Worm (Caenorhabditis elegans) whole organism, L3 larva: ENCODE data around the gene F16H6.9.

Experiments
- ZK546.5 ChIP-seq: sonication (generic microtip); optimal IDR thresholded peaks from 2 replicates; lab custom pipeline; 2017; ENCODE audit warnings: missing biosample characterization, missing genetic modification characterization
- aly-2 ChIP-seq: fragments of 150-350 bp; optimal IDR thresholded peaks from 2 replicates; lab custom pipeline; 2014; ENCODE audit warnings: missing biosample characterization, missing genetic modification characterization
- ama-1 ChIP-seq: fragments of 150-350 bp; optimal IDR thresholded peaks from 2 replicates; lab custom pipeline; 2018
- ceh-16 ChIP-seq: sonication (generic microtip); optimal IDR thresholded peaks from 2 replicates; lab custom pipeline; 2017; ENCODE audit warnings: missing biosample characterization, missing genetic modification characterization
- ceh-9 ChIP-seq: sonication (generic microtip); optimal IDR thresholded peaks from 2 replicates; lab custom pipeline; 2018; ENCODE audit warnings: missing biosample characterization, missing genetic modification characterization
- daf-12 ChIP-seq: fragments of 150-350 bp; optimal IDR thresholded peaks from 2 replicates; lab custom pipeline; 2014; ENCODE audit warnings: missing biosample characterization, missing genetic modification reagents, missing genetic modification characterization
- egl-5 ChIP-seq: fragments of 150-350 bp; optimal IDR thresholded peaks from 2 replicates; lab custom pipeline; 2017; ENCODE audit warnings: missing biosample characterization, missing genetic modification reagents, missing genetic modification characterization, inconsistent platforms
- elt-1 ChIP-seq: fragments of 150-350 bp; optimal IDR thresholded peaks from 2 replicates; lab custom pipeline; 2014; ENCODE audit warnings: missing biosample characterization, missing genetic modification characterization
- elt-2 ChIP-seq: sonication (generic microtip); optimal IDR thresholded peaks from 2 replicates; lab custom pipeline; 2016; ENCODE audit warnings: missing genetic modification reagents, mild to moderate bottlenecking, missing genetic modification characterization, missing compliant biosample characterization
- elt-3 ChIP-seq, 3 experiments: fragments of 150-350 bp in 1 of 3; sonication (generic microtip) in 2 of 3; optimal IDR thresholded peaks; 2 replicates in 2 of 3; 4 replicates in 1 of 3; lab custom pipeline; 2014 to 2017; ENCODE audit warnings: missing biosample characterization in 3 of 3, missing genetic modification characterization in 3 of 3
- eor-1 ChIP-seq, 2 experiments: fragments of 150-350 bp; optimal IDR thresholded peaks; 2 replicates each; lab custom pipeline; 2014 to 2018; ENCODE audit warnings: missing biosample characterization in 2 of 2, missing genetic modification characterization in 2 of 2
- fkh-10 ChIP-seq: sonication (generic microtip); optimal IDR thresholded peaks from 2 replicates; lab custom pipeline; 2017; ENCODE audit warnings: missing biosample characterization, missing genetic modification reagents, missing genetic modification characterization
- fkh-2 ChIP-seq: fragments of 150-350 bp; optimal IDR thresholded peaks from 2 replicates; lab custom pipeline; 2014; ENCODE audit warnings: missing biosample characterization, missing genetic modification reagents, missing genetic modification characterization
- jun-1 ChIP-seq: fragments of 150-350 bp; optimal IDR thresholded peaks from 2 replicates; lab custom pipeline; 2014; ENCODE audit warnings: missing biosample characterization, missing genetic modification reagents, missing genetic modification characterization
- lin-15B ChIP-seq: fragments of 150-350 bp; optimal IDR thresholded peaks from 2 replicates; lab custom pipeline; 2014; ENCODE audit warnings: missing biosample characterization, missing genetic modification characterization
- lsy-12 ChIP-seq: sonication (generic microtip); optimal IDR thresholded peaks from 2 replicates; lab custom pipeline; 2016; ENCODE audit warnings: mild to moderate bottlenecking, missing genetic modification characterization, missing compliant biosample characterization
- mdl-1 ChIP-seq: fragments of 150-350 bp; optimal IDR thresholded peaks from 2 replicates; lab custom pipeline; 2014; ENCODE audit warnings: missing biosample characterization, missing genetic modification characterization
- nhr-11 ChIP-seq: fragments of 150-350 bp; optimal IDR thresholded peaks from 2 replicates; lab custom pipeline; 2014; ENCODE audit warnings: missing biosample characterization, missing genetic modification characterization
- nhr-12 ChIP-seq: fragments of 150-350 bp; optimal IDR thresholded peaks from 2 replicates; lab custom pipeline; 2014; ENCODE audit warnings: missing biosample characterization, missing genetic modification characterization
- nhr-237 ChIP-seq: fragments of 150-350 bp; optimal IDR thresholded peaks from 2 replicates; lab custom pipeline; 2014; ENCODE audit warnings: missing biosample characterization, missing genetic modification characterization
- nhr-28 ChIP-seq: fragments of 150-350 bp; optimal IDR thresholded peaks from 2 replicates; lab custom pipeline; 2014; ENCODE audit warnings: missing biosample characterization, missing genetic modification characterization
- nhr-43 ChIP-seq: sonication (generic microtip); optimal IDR thresholded peaks from 2 replicates; lab custom pipeline; 2016; ENCODE audit warnings: mild to moderate bottlenecking, missing genetic modification characterization, missing compliant biosample characterization; ENCODE audit not compliant: poor library complexity, severe bottlenecking
- nhr-67 ChIP-seq: fragments of 150-350 bp; optimal IDR thresholded peaks from 2 replicates; lab custom pipeline; 2014; ENCODE audit warnings: missing biosample characterization, missing genetic modification characterization
- nhr-76 ChIP-seq: fragments of 150-350 bp; sonication (generic microtip); optimal IDR thresholded peaks from 5 replicates; lab custom pipeline; 2014; ENCODE audit warnings: missing biosample characterization, missing genetic modification characterization
- nhr-77 ChIP-seq: fragments of 150-350 bp; optimal IDR thresholded peaks from 2 replicates; lab custom pipeline; 2014; ENCODE audit warnings: missing biosample characterization, missing genetic modification characterization
- pqm-1 ChIP-seq: fragments of 150-350 bp; optimal IDR thresholded peaks from 2 replicates; lab custom pipeline; 2017; ENCODE audit warnings: missing biosample characterization, missing genetic modification characterization, inconsistent platforms
- sea-2 ChIP-seq: fragments of 150-350 bp; sonication (generic microtip); optimal IDR thresholded peaks from 4 replicates; lab custom pipeline; 2014; ENCODE audit warnings: missing biosample characterization, missing genetic modification reagents, missing genetic modification characterization
- skn-1 ChIP-seq: fragments of 150-350 bp; optimal IDR thresholded peaks from 2 replicates; lab custom pipeline; 2014; ENCODE audit warnings: missing biosample characterization, missing genetic modification characterization
- snpc-4 ChIP-seq: fragments of 150-350 bp; optimal IDR thresholded peaks from 2 replicates; lab custom pipeline; 2014; ENCODE audit warnings: missing biosample characterization, missing genetic modification characterization
- tbx-2 ChIP-seq: sonication (generic microtip); optimal IDR thresholded peaks from 2 replicates; lab custom pipeline; 2016; ENCODE audit warnings: mild to moderate bottlenecking, missing genetic modification characterization, missing compliant biosample characterization
- unc-39 ChIP-seq: sonication (generic microtip); optimal IDR thresholded peaks from 4 replicates; lab custom pipeline; 2017; ENCODE audit warnings: missing biosample characterization, missing genetic modification characterization
- zag-1 ChIP-seq: fragments of 150-350 bp; optimal IDR thresholded peaks from 2 replicates; lab custom pipeline; 2014; ENCODE audit warnings: missing biosample characterization, missing genetic modification characterization
- ztf-11 ChIP-seq: fragments of 150-350 bp; optimal IDR thresholded peaks from 2 replicates; lab custom pipeline; 2014; ENCODE audit warnings: missing biosample characterization, missing genetic modification characterization

F16H6.9 gene

ce11 chrV:18184910-18185309 is 32.0 kb upstream of the F16H6.9 start, which contains the start of gene C31G12.3:
C31G12.3 (plus strand) TSS chrV:18185210.
- TF ChIP-seq lin-15B (no peak), tbx-2 (tag; lab: Kevin White, UChicago) (no peak), nhr-77 (tag; lab: Kevin White, UChicago) (no peak), zag-1 (tag; lab: Kevin White, UChicago) (no peak), mdl-1 (tag; lab: Kevin White, UChicago) (no peak), egl-5 (tag; lab: Kevin White, UChicago) (no peak), fkh-10 (GFP tag; lab: Kevin White, UChicago) (no peak), aly-2 (tag; lab: Kevin White, UChicago) (no peak), daf-12 (no peak), ceh-9 (tag; lab: Kevin White, UChicago) (no peak)

- TF ChIP-seq unc-39 (tag; lab: Kevin White, UChicago): no peak
- TF ChIP-seq aly-2 (tag; lab: Kevin White, UChicago): no peak
- TF ChIP-seq ama-1 (lab: Kevin White, UChicago): no peak
- no peak for TF ChIP-seq lin-15B
- no peak for TF ChIP-seq eor-1 (tag; optimal IDR thresholded peaks at IDR 0.05; lab: Kevin White, UChicago)
- TF ChIP-seq sea-2: no peak
- TF ChIP-seq lsy-12 (tag; lab: Kevin White, UChicago): no peak
- TF ChIP-seq nhr-11 (tag; lab: Kevin White, UChicago): no peak
- TF ChIP-seq pqm-1 (tag; lab: Kevin White, UChicago): no peak
- TF ChIP-seq nhr-237 (tag; lab: Kevin White, UChicago): no peak
- no peak for TF ChIP-seq nhr-67 (tag; lab: Kevin White, UChicago)
- no peak for TF ChIP-seq elt-1 (tag; lab: Kevin White, UChicago)
- no peak for TF ChIP-seq egl-5 (tag; lab: Kevin White, UChicago)
- no peak for TF ChIP-seq elt-2 (tag; lab: Kevin White, UChicago)
- no peak for TF ChIP-seq nhr-43
- no peak for TF ChIP-seq daf-12
- no peak for TF ChIP-seq ZK546.5
- TF ChIP-seq fkh-2 (tag; lab: Kevin White, UChicago): no peak
- TF ChIP-seq nhr-76 (tag; lab: Kevin White, UChicago): no peak
- no peak for TF ChIP-seq ceh-9 (tag; lab: Kevin White, UChicago)
Observed at ce11 chrV:18188328-18188727, 28.6 kb upstream of the F16H6.9 start, which contains the start of gene clec-245. clec-245 (minus strand) TSS chrV:18188428.

ce11 chrV:18189181-18189580 is 27.7 kb upstream of the F16H6.9 start, which contains the start of gene clec-246:
clec-246 (plus strand) TSS chrV:18189481.
- TF ChIP-seq zag-1 (tag; lab: Kevin White, UChicago) (no peak), aly-2 (tag; lab: Kevin White, UChicago) (no peak)

- TF ChIP-seq nhr-237 (tag; lab: Kevin White, UChicago): no peak
- TF ChIP-seq ceh-16: no peak
- TF ChIP-seq sea-2: no peak
- TF ChIP-seq lin-15B: no peak
- no peak for TF ChIP-seq ztf-11
- peak; percentile 31 for TF ChIP-seq pqm-1 (tag; lab: Kevin White, UChicago)
- no peak for TF ChIP-seq elt-3 (tag; optimal IDR thresholded peaks at IDR 0.05; lab: Kevin White, UChicago)
- TF ChIP-seq nhr-12 (tag; lab: Kevin White, UChicago): no peak
- no peak for TF ChIP-seq nhr-77 (tag; lab: Kevin White, UChicago)
- TF ChIP-seq skn-1 (tag; lab: Kevin White, UChicago): no peak
- TF ChIP-seq nhr-28 (tag; lab: Kevin White, UChicago): no peak
- TF ChIP-seq elt-2 (tag; lab: Kevin White, UChicago): peak; percentile 79
- peak; percentile 1 for TF ChIP-seq jun-1 (tag; lab: Kevin White, UChicago)
- TF ChIP-seq aly-2 (tag; lab: Kevin White, UChicago): no peak
- TF ChIP-seq nhr-11 (tag; lab: Kevin White, UChicago): no peak
- TF ChIP-seq nhr-43: no peak
Observed at ce11 chrV:18191128-18191527, 25.8 kb upstream of the F16H6.9 start, which contains the start of gene clec-42. clec-42 (plus strand) TSS chrV:18191412.

- TF ChIP-seq nhr-28 (tag; lab: Kevin White, UChicago) (no peak), snpc-4 (tag; lab: Kevin White, UChicago) (no peak), ZK546.5 (no peak), unc-39 (tag; lab: Kevin White, UChicago) (no peak), eor-1 (tag; optimal IDR thresholded peaks at IDR 0.05; lab: Kevin White, UChicago) (no peak), ceh-16 (no peak), ceh-9 (tag; lab: Kevin White, UChicago) (no peak), nhr-12 (tag; lab: Kevin White, UChicago) (no peak)
Observed at ce11 chrV:18195006-18195405, 21.9 kb upstream of the F16H6.9 start, which contains the start of gene F16H6.3. F16H6.3 (plus strand) TSS chrV:18195306.
